Worm (Caenorhabditis elegans) whole organism, late embryonic: ENCODE data around the gene E02H4.8.

Experiments used
- C38D4.7 ChIP-seq: fragments of 200-800 bp; sonication (Bioruptor generic); optimal IDR thresholded peaks from 2 replicates; lab custom pipeline; 2018; ENCODE audit warnings: mild to moderate bottlenecking, missing genetic modification characterization, moderate library complexity, missing compliant biosample characterization
- K02D7.2 ChIP-seq: sonication (generic microtip); optimal IDR thresholded peaks from 2 replicates; lab custom pipeline; 2017; ENCODE audit warnings: mild to moderate bottlenecking, missing genetic modification characterization, missing compliant biosample characterization
- K09A11.1 ChIP-seq: sonication (generic microtip); optimal IDR thresholded peaks from 2 replicates; lab custom pipeline; 2017; ENCODE audit warnings: antibody characterized with exemption, mild to moderate bottlenecking, missing genetic modification characterization, missing compliant biosample characterization; ENCODE audit not compliant: insufficient read depth
- Y22D7AL.16 ChIP-seq: sonication (generic microtip); optimal IDR thresholded peaks from 2 replicates; lab custom pipeline; 2016; ENCODE audit warnings: missing genetic modification characterization, missing compliant biosample characterization
- ahr-1 ChIP-seq: sonication (generic microtip); optimal IDR thresholded peaks from 2 replicates; lab custom pipeline; 2016; ENCODE audit warnings: missing genetic modification characterization, missing compliant biosample characterization
- ama-1 ChIP-seq: fragments of 150-350 bp; optimal IDR thresholded peaks from 2 replicates; lab custom pipeline; 2014
- ceh-14 ChIP-seq: sonication (generic microtip); optimal IDR thresholded peaks from 2 replicates; lab custom pipeline; 2016; ENCODE audit warnings: missing genotype, missing genetic modification characterization, missing compliant biosample characterization
- ceh-18 ChIP-seq: sonication (generic microtip); optimal IDR thresholded peaks from 2 replicates; lab custom pipeline; 2016; ENCODE audit warnings: missing genetic modification characterization, missing compliant biosample characterization
- ceh-19 ChIP-seq: fragments of 200-800 bp; sonication (Bioruptor generic); optimal IDR thresholded peaks from 2 replicates; lab custom pipeline; 2018; ENCODE audit warnings: mild to moderate bottlenecking, missing genetic modification characterization, missing compliant biosample characterization
- ceh-24 ChIP-seq: sonication (generic microtip); optimal IDR thresholded peaks from 2 replicates; lab custom pipeline; 2016; ENCODE audit warnings: mild to moderate bottlenecking, missing genetic modification characterization, missing compliant biosample characterization
- ceh-31 ChIP-seq: sonication (generic microtip); optimal IDR thresholded peaks from 2 replicates; lab custom pipeline; 2016; ENCODE audit warnings: missing genetic modification characterization, missing compliant biosample characterization
- ceh-48 ChIP-seq: sonication (generic microtip); optimal IDR thresholded peaks from 2 replicates; lab custom pipeline; 2016; ENCODE audit warnings: missing genetic modification characterization, inconsistent platforms, missing compliant biosample characterization
- ceh-6 ChIP-seq: fragments of 200-800 bp; sonication (Bioruptor generic); optimal IDR thresholded peaks from 2 replicates; lab custom pipeline; 2018; ENCODE audit warnings: mild to moderate bottlenecking, missing genetic modification characterization, missing compliant biosample characterization
- ceh-9 ChIP-seq: sonication (generic microtip); optimal IDR thresholded peaks from 2 replicates; lab custom pipeline; 2016; ENCODE audit warnings: mild to moderate bottlenecking, missing genetic modification characterization, inconsistent platforms, missing compliant biosample characterization
- che-1 ChIP-seq: sonication (generic microtip); optimal IDR thresholded peaks from 2 replicates; lab custom pipeline; 2016; ENCODE audit warnings: mild to moderate bottlenecking, missing genetic modification characterization, missing compliant biosample characterization
- dmd-4 ChIP-seq: sonication (generic microtip); optimal IDR thresholded peaks from 2 replicates; lab custom pipeline; 2016; ENCODE audit warnings: borderline replicate concordance, missing genetic modification characterization, missing compliant biosample characterization
- dve-1 ChIP-seq: sonication (generic microtip); optimal IDR thresholded peaks from 2 replicates; lab custom pipeline; 2017; ENCODE audit warnings: antibody characterized with exemption, mild to moderate bottlenecking, missing genetic modification characterization, missing compliant biosample characterization
- eyg-1 ChIP-seq: sonication (generic microtip); optimal IDR thresholded peaks from 2 replicates; lab custom pipeline; 2016; ENCODE audit warnings: missing genotype, missing genetic modification characterization, missing compliant biosample characterization
- fax-1 ChIP-seq: sonication (generic microtip); optimal IDR thresholded peaks from 2 replicates; lab custom pipeline; 2016; ENCODE audit warnings: missing genotype, missing genetic modification characterization, missing compliant biosample characterization
- fkh-6 ChIP-seq: sonication (generic microtip); optimal IDR thresholded peaks from 2 replicates; lab custom pipeline; 2016; ENCODE audit warnings: missing genetic modification characterization, missing compliant biosample characterization
- hlh-15 ChIP-seq: sonication (generic microtip); optimal IDR thresholded peaks from 2 replicates; lab custom pipeline; 2016; ENCODE audit warnings: missing genetic modification characterization, missing compliant biosample characterization
- hlh-30 ChIP-seq: sonication (generic microtip); optimal IDR thresholded peaks from 2 replicates; lab custom pipeline; 2017; ENCODE audit warnings: antibody characterized with exemption, missing genetic modification characterization, missing compliant biosample characterization; ENCODE audit not compliant: insufficient read depth
- hlh-6 ChIP-seq: sonication (generic microtip); optimal IDR thresholded peaks from 2 replicates; lab custom pipeline; 2016; ENCODE audit warnings: missing genotype, missing genetic modification characterization, missing compliant biosample characterization
- madf-2 ChIP-seq: sonication (generic microtip); optimal IDR thresholded peaks from 2 replicates; lab custom pipeline; 2017; ENCODE audit warnings: missing genetic modification characterization, missing compliant biosample characterization
- mec-3 ChIP-seq: sonication (generic microtip); optimal IDR thresholded peaks from 2 replicates; lab custom pipeline; 2016; ENCODE audit warnings: borderline replicate concordance, missing genetic modification characterization, missing compliant biosample characterization
- nhr-11 ChIP-seq: fragments of 150-350 bp; optimal IDR thresholded peaks from 2 replicates; lab custom pipeline; 2014; ENCODE audit warnings: missing biosample characterization, missing genetic modification characterization
- odd-2 ChIP-seq: sonication (generic microtip); optimal IDR thresholded peaks from 2 replicates; lab custom pipeline; 2017; ENCODE audit warnings: antibody characterized with exemption, mild to moderate bottlenecking, missing genetic modification characterization, missing compliant biosample characterization
- pag-3 ChIP-seq: sonication (generic microtip); optimal IDR thresholded peaks from 2 replicates; lab custom pipeline; 2016; ENCODE audit warnings: missing compliant biosample characterization, missing genetic modification characterization, borderline replicate concordance
- pat-9 ChIP-seq: fragments of 200-800 bp; sonication (Bioruptor generic); optimal IDR thresholded peaks from 2 replicates; lab custom pipeline; 2018; ENCODE audit warnings: mild to moderate bottlenecking, missing genetic modification characterization, moderate library complexity, missing compliant biosample characterization
- pax-1 ChIP-seq: fragments of 150-350 bp; optimal IDR thresholded peaks from 2 replicates; lab custom pipeline; 2014; ENCODE audit warnings: missing biosample characterization, missing genetic modification characterization
- pha-2 ChIP-seq: sonication (generic microtip); optimal IDR thresholded peaks from 2 replicates; lab custom pipeline; 2017; ENCODE audit warnings: mild to moderate bottlenecking, missing genetic modification characterization, missing compliant biosample characterization
- pha-4 ChIP-seq: fragments of 150-350 bp; optimal IDR thresholded peaks from 2 replicates; lab custom pipeline; 2018; ENCODE audit warnings: missing biosample characterization, missing genetic modification reagents, missing genetic modification characterization
- ref-2 ChIP-seq: sonication (generic microtip); optimal IDR thresholded peaks from 2 replicates; lab custom pipeline; 2016; ENCODE audit warnings: missing genetic modification characterization, missing compliant biosample characterization
- sdc-2 ChIP-seq: sonication (generic microtip); optimal IDR thresholded peaks from 2 replicates; lab custom pipeline; 2016; ENCODE audit warnings: missing genotype, missing genetic modification characterization, missing compliant biosample characterization
- sox-4 ChIP-seq: sonication (generic microtip); optimal IDR thresholded peaks from 2 replicates; lab custom pipeline; 2017; ENCODE audit warnings: mild to moderate bottlenecking, missing genetic modification characterization, inconsistent platforms, missing compliant biosample characterization
- syd-9 ChIP-seq: sonication (generic microtip); optimal IDR thresholded peaks from 2 replicates; lab custom pipeline; 2016; ENCODE audit warnings: mild to moderate bottlenecking, missing genetic modification characterization, moderate library complexity, missing compliant biosample characterization
- tbx-2 ChIP-seq: sonication (generic microtip); optimal IDR thresholded peaks from 2 replicates; lab custom pipeline; 2016; ENCODE audit warnings: missing genetic modification characterization, missing compliant biosample characterization
- tbx-7 ChIP-seq: sonication (generic microtip); optimal IDR thresholded peaks from 2 replicates; lab custom pipeline; 2016; ENCODE audit warnings: missing genotype, missing genetic modification characterization, missing compliant biosample characterization
- unc-55 ChIP-seq: sonication (generic microtip); optimal IDR thresholded peaks from 2 replicates; lab custom pipeline; 2017; ENCODE audit warnings: missing biosample characterization, missing genetic modification reagents, missing genetic modification characterization
- ztf-16 ChIP-seq: sonication (generic microtip); optimal IDR thresholded peaks from 2 replicates; lab custom pipeline; 2017; ENCODE audit warnings: missing genetic modification characterization, missing compliant biosample characterization

Gene E02H4.8

ce11 chrX:14238291-14238758 is 25.0 kb downstream of the E02H4.8 start, which contains the start of gene K04C1.2 (continued):
- no peak for TF ChIP-seq pag-3
- TF ChIP-seq ceh-6: no peak
- no peak for TF ChIP-seq tbx-2

- TF ChIP-seq ceh-19 (no peak), hlh-6 (tag; lab: Kevin White, UChicago) (no peak), fkh-6 (tag; lab: Kevin White, UChicago) (no peak), K09A11.1 (tag; lab: Kevin White, UChicago) (no peak), nhr-11 (no peak), sdc-2 (tag; lab: Kevin White, UChicago) (no peak), fax-1 (tag; lab: Kevin White, UChicago) (no peak), ceh-18 (tag; lab: Kevin White, UChicago) (no peak), ceh-14 (tag; lab: Kevin White, UChicago) (no peak), sox-4 (tag; lab: Kevin White, UChicago) (no peak), syd-9 (tag; lab: Kevin White, UChicago) (no peak), K02D7.2 (tag; lab: Kevin White, UChicago) (no peak), dmd-4 (no peak), Y22D7AL.16 (tag; lab: Kevin White, UChicago) (no peak), pag-3 (no peak), mec-3 (tag; lab: Kevin White, UChicago) (no peak), ceh-48 (tag; lab: Kevin White, UChicago) (no peak)
These were observed 27.1 kb downstream of the E02H4.8 start for ce11 chrX:14236121-14236824.

ce11 chrX:14234932-14235331 is 28.4 kb downstream of the E02H4.8 start, which contains the start of gene srg-37:
Gene srg-37, minus strand, starts transcription at chrX:14235032.
- TF ChIP-seq tbx-2 (no peak), che-1 (no peak), hlh-30 (tag; lab: Kevin White, UChicago) (no peak), ceh-19 (no peak), ref-2 (no peak)
- TF ChIP-seq, all 69 proteins: peak for 0

ce11 chrX:14234366-14234765 is 29.0 kb downstream of the E02H4.8 start, which contains the start of gene srg-36:
Gene srg-36, minus strand, starts transcription at chrX:14234466.
- TF ChIP-seq tbx-7 (tag; lab: Kevin White, UChicago): no peak
- no peak for TF ChIP-seq madf-2 (tag; lab: Kevin White, UChicago)
- no peak for TF ChIP-seq ceh-31 (tag; lab: Kevin White, UChicago)
- TF ChIP-seq C38D4.7 (GFP tag; lab: Kevin White, UChicago): no peak
- no peak for TF ChIP-seq hlh-15 (tag; lab: Kevin White, UChicago)
- TF ChIP-seq ceh-48 (tag; lab: Kevin White, UChicago): no peak
- no peak for TF ChIP-seq dve-1 (tag; lab: Kevin White, UChicago)
- TF ChIP-seq, all 69 proteins: peak for 0

ce11 chrX:14231987-14232386 is 31.4 kb downstream of the E02H4.8 start:
- TF ChIP-seq pat-9 (tag; lab: Kevin White, UChicago): no peak
- TF ChIP-seq ahr-1: no peak
- TF ChIP-seq eyg-1 (tag; lab: Kevin White, UChicago): no peak
- no peak for TF ChIP-seq pha-2 (tag; lab: Kevin White, UChicago)
- TF ChIP-seq dve-1 (tag; lab: Kevin White, UChicago): no peak
- TF ChIP-seq odd-2 (tag; lab: Kevin White, UChicago): no peak
- no peak for TF ChIP-seq mec-3 (tag; lab: Kevin White, UChicago)
- no peak for TF ChIP-seq ref-2
- TF ChIP-seq pax-1 (tag; lab: Kevin White, UChicago): no peak
- no peak for TF ChIP-seq ceh-18 (tag; lab: Kevin White, UChicago)
- TF ChIP-seq ama-1 (lab: Kevin White, UChicago): no peak
- no peak for TF ChIP-seq hlh-15 (tag; lab: Kevin White, UChicago)
- TF ChIP-seq pha-4 (tag; lab: Kevin White, UChicago): no peak
- no peak for TF ChIP-seq ceh-9
- no peak for TF ChIP-seq sox-4 (tag; lab: Kevin White, UChicago)
- TF ChIP-seq ztf-16 (tag; lab: Kevin White, UChicago): no peak
- no peak for TF ChIP-seq ceh-24 (tag; lab: Kevin White, UChicago)
- TF ChIP-seq fax-1 (tag; lab: Kevin White, UChicago): no peak
- TF ChIP-seq sdc-2 (tag; lab: Kevin White, UChicago): no peak
- no peak for TF ChIP-seq unc-55 (GFP tag; lab: Kevin White, UChicago)
